ENCODE assay signal across 1 fruit fly cellular context in genomic region chr3L:9045318-9045717, dm6.
TF ChIP-seq lines count a peak whose summit lies in the region.

No protein-coding gene starts in this region.

TF ChIP-seq in whole organism, embryonic, 481 proteins besides CTCF, POLR2A, EP300 and RAD21 (continued from another document and continues in another):
- TF ChIP-seq CG6689 (GFP tag; IDR thresholded peaks at IDR 0.05; lab: Robert Waterston, UW) (peak; percentile 83), lab (GFP tag; optimal IDR thresholded peaks at IDR 0.05; lab: Kevin White, UChicago) (peak; percentile 64), ATbp (GFP tag; optimal IDR thresholded peaks at IDR 0.05; lab: Kevin White, UChicago) (peak; percentile 38), NK7.1 (GFP tag; optimal IDR thresholded peaks at IDR 0.05; lab: Kevin White, UChicago) (peak; percentile 15), Asciz (GFP tag; optimal IDR thresholded peaks at IDR 0.05; lab: Kevin White, UChicago) (peak; percentile 51), vfl (GFP tag; optimal IDR thresholded peaks at IDR 0.05; lab: Kevin White, UChicago) (no peak), B-H2 (GFP tag; optimal IDR thresholded peaks at IDR 0.05; lab: Kevin White, UChicago) (no peak), CG11695 (GFP tag; IDR thresholded peaks at IDR 0.05; lab: Robert Waterston, UW) (peak; percentile 82), Mes4 (GFP tag; optimal IDR thresholded peaks at IDR 0.05; lab: Kevin White, UChicago) (peak; percentile 6), klu (GFP tag; IDR thresholded peaks at IDR 0.05; lab: Robert Waterston, UW) (peak; percentile 44; the same call in 1 of the 2 replicates), CG9876 (GFP tag; optimal IDR thresholded peaks at IDR 0.05; lab: Kevin White, UChicago) (peak; percentile 23), NfI (GFP tag; optimal IDR thresholded peaks at IDR 0.05; lab: Kevin White, UChicago) (peak; percentile 2), Ets97D (GFP tag; optimal IDR thresholded peaks at IDR 0.05; lab: Kevin White, UChicago) (peak; percentile 15), CG9437 (GFP tag; optimal IDR thresholded peaks at IDR 0.05; lab: Kevin White, UChicago) (peak; percentile 10), CG12391 (tag; optimal IDR thresholded peaks at IDR 0.05; lab: Kevin White, UChicago) (peak; percentile 53), Mad (GFP tag; optimal IDR thresholded peaks at IDR 0.05; lab: Kevin White, UChicago) (peak; percentile 14), Ada2b (GFP tag; IDR thresholded peaks at IDR 0.05; lab: Robert Waterston, UW) (peak; percentile 81), chif (GFP tag; optimal IDR thresholded peaks at IDR 0.05; lab: Kevin White, UChicago) (peak; percentile 41 to 75), eyg (GFP tag; optimal IDR thresholded peaks at IDR 0.05; lab: Kevin White, UChicago) (peak; percentile 60), dmrt99B (tag; optimal IDR thresholded peaks at IDR 0.05; lab: Kevin White, UChicago) (peak; percentile 82), Aef1 (GFP tag; IDR thresholded peaks at IDR 0.05; lab: Robert Waterston, UW) (peak; percentile 48; the same call in 1 of the 3 replicates), ftz-f1 (GFP tag; optimal IDR thresholded peaks at IDR 0.05; lab: Kevin White, UChicago) (no peak), Bteb2 (GFP tag; optimal IDR thresholded peaks at IDR 0.05; lab: Kevin White, UChicago) (no peak), Jarid2 (GFP tag; optimal IDR thresholded peaks at IDR 0.05; lab: Kevin White, UChicago) (peak; percentile 19), gem (tag; optimal IDR thresholded peaks at IDR 0.05; lab: Kevin White, UChicago) (peak; percentile 67), Atf3 (GFP tag; optimal IDR thresholded peaks at IDR 0.05; lab: Kevin White, UChicago) (peak; percentile 42), CG3281 (GFP tag; optimal IDR thresholded peaks at IDR 0.05; lab: Kevin White, UChicago) (peak; percentile 33), btn (GFP tag; optimal IDR thresholded peaks at IDR 0.05; lab: Kevin White, UChicago) (peak; percentile 67), MBD-R2 (GFP tag; IDR thresholded peaks at IDR 0.05; lab: Robert Waterston, UW) (peak; percentile 19; the same call in 1 of the 2 replicates), CG10565 (GFP tag; optimal IDR thresholded peaks at IDR 0.05; lab: Kevin White, UChicago) (no peak), Neu2 (GFP tag; optimal IDR thresholded peaks at IDR 0.05; lab: Kevin White, UChicago; ENCODE audit: borderline replicate concordance) (peak; percentile 33), fd3F (GFP tag; optimal IDR thresholded peaks at IDR 0.05; lab: Kevin White, UChicago) (no peak), CG18599 (GFP tag; optimal IDR thresholded peaks at IDR 0.05; lab: Kevin White, UChicago) (peak; percentile 75), CG12219 (GFP tag; optimal IDR thresholded peaks at IDR 0.05; lab: Kevin White, UChicago) (peak; percentile 22), Blimp-1 (GFP tag; optimal IDR thresholded peaks at IDR 0.05; lab: Kevin White, UChicago) (peak; percentile 77), da (GFP tag; optimal IDR thresholded peaks at IDR 0.05; lab: Kevin White, UChicago) (no peak), CG16863 (GFP tag; optimal IDR thresholded peaks at IDR 0.05; lab: Kevin White, UChicago) (peak; percentile 7), HLHmδ (GFP tag; optimal IDR thresholded peaks at IDR 0.05; lab: Kevin White, UChicago) (no peak), Hr51 (GFP tag; optimal IDR thresholded peaks at IDR 0.05; lab: Kevin White, UChicago) (no peak), CG15514 (GFP tag; optimal IDR thresholded peaks at IDR 0.05; lab: Kevin White, UChicago) (peak; percentile 22), bab2 (GFP tag; optimal IDR thresholded peaks at IDR 0.05; lab: Kevin White, UChicago) (peak; percentile 68), CG31224 (GFP tag; IDR thresholded peaks at IDR 0.05; lab: Robert Waterston, UW) (peak; percentile 54; the same call in 1 of the 2 replicates), odd (GFP tag; optimal IDR thresholded peaks at IDR 0.05; lab: Kevin White, UChicago) (no peak), BtbVII (GFP tag; optimal IDR thresholded peaks at IDR 0.05; lab: Kevin White, UChicago) (peak; percentile 11), ERR (GFP tag; optimal IDR thresholded peaks at IDR 0.05; lab: Kevin White, UChicago) (no peak), Opbp (GFP tag; IDR thresholded peaks at IDR 0.05; lab: Robert Waterston, UW; ENCODE audit: partially characterized antibody) (no peak), CG4820 (GFP tag; optimal IDR thresholded peaks at IDR 0.05; lab: Kevin White, UChicago) (peak; percentile 68), Myb (GFP tag; optimal IDR thresholded peaks at IDR 0.05; lab: Kevin White, UChicago) (peak; percentile 10), Antp (GFP tag; optimal IDR thresholded peaks at IDR 0.05; lab: Kevin White, UChicago) (peak; percentile 63), sr (GFP tag; IDR thresholded peaks at IDR 0.05; lab: Robert Waterston, UW) (peak; percentile 48; the same call in 1 of the 3 replicates), Awh (GFP tag; IDR thresholded peaks at IDR 0.05; lab: Robert Waterston, UW) (peak; percentile 59; the same call in 1 of the 2 replicates), CG17912 (GFP tag; optimal IDR thresholded peaks at IDR 0.05; lab: Kevin White, UChicago) (no peak), caup (GFP tag; optimal IDR thresholded peaks at IDR 0.05; lab: Kevin White, UChicago; ENCODE audit: severe bottlenecking) (peak; percentile 34), CG1233 (GFP tag; optimal IDR thresholded peaks at IDR 0.05; lab: Kevin White, UChicago) (peak; percentile 62), CG9215 (GFP tag; IDR thresholded peaks at IDR 0.05; lab: Robert Waterston, UW) (peak; percentile 27; the same call in 1 of the 2 replicates), CG11093 (GFP tag; IDR thresholded peaks at IDR 0.05; lab: Robert Waterston, UW) (peak; percentile 63; the same call in 2 of the 3 replicates), C15 (GFP tag; IDR thresholded peaks at IDR 0.05; lab: Robert Waterston, UW) (no peak), pan (optimal IDR thresholded peaks at IDR 0.05; lab: Kevin White, UChicago) (no peak), pan (GFP tag; optimal IDR thresholded peaks at IDR 0.05 in 1 of 2, IDR thresholded peaks at IDR 0.05 in 1 of 2) (peak in 1 of 2 experiments; percentile 80), CG4707 (GFP tag; optimal IDR thresholded peaks at IDR 0.05; lab: Kevin White, UChicago) (no peak), Eip74EF (GFP tag; optimal IDR thresholded peaks at IDR 0.05; lab: Kevin White, UChicago) (peak in 1 of 2 experiments; percentile 50), CG10654 (GFP tag; optimal IDR thresholded peaks at IDR 0.05; lab: Kevin White, UChicago) (peak; percentile 36), CkIIα-i1 (GFP tag; IDR thresholded peaks at IDR 0.05; lab: Robert Waterston, UW) (no peak), CG6254 (GFP tag; optimal IDR thresholded peaks at IDR 0.05; lab: Kevin White, UChicago) (peak; percentile 67), Nf-YC (tag; optimal IDR thresholded peaks at IDR 0.05; lab: Kevin White, UChicago) (peak; percentile 33), CG11085 (GFP tag; IDR thresholded peaks at IDR 0.05; lab: Robert Waterston, UW) (no peak), crc (GFP tag; optimal IDR thresholded peaks at IDR 0.05; lab: Kevin White, UChicago) (peak; percentile 0), CG14014 (GFP tag; IDR thresholded peaks at IDR 0.05; lab: Robert Waterston, UW) (peak; percentile 53), eve (GFP tag; optimal IDR thresholded peaks at IDR 0.05; lab: Kevin White, UChicago) (peak in 1 of 2 experiments; percentile 59), lbe (GFP tag; optimal IDR thresholded peaks at IDR 0.05; lab: Kevin White, UChicago) (peak; percentile 47), Ptx1 (GFP tag; IDR thresholded peaks at IDR 0.05; lab: Robert Waterston, UW) (peak; percentile 80), CG2875 (GFP tag; optimal IDR thresholded peaks at IDR 0.05; lab: Kevin White, UChicago) (no peak), CG4424 (GFP tag; optimal IDR thresholded peaks at IDR 0.05; lab: Kevin White, UChicago) (peak; percentile 68), wdn (GFP tag; IDR thresholded peaks at IDR 0.05; lab: Robert Waterston, UW) (no peak), otp (GFP tag; IDR thresholded peaks at IDR 0.05; lab: Robert Waterston, UW) (peak; percentile 78), gsb-n (tag; optimal IDR thresholded peaks at IDR 0.05; lab: Kevin White, UChicago) (peak; percentile 24), CG14965 (GFP tag; optimal IDR thresholded peaks at IDR 0.05; lab: Kevin White, UChicago; ENCODE audit: borderline replicate concordance) (peak; percentile 10), CG30431 (GFP tag; optimal IDR thresholded peaks at IDR 0.05; lab: Kevin White, UChicago) (peak; percentile 3), sens-2 (GFP tag; IDR thresholded peaks at IDR 0.05; lab: Robert Waterston, UW) (peak; percentile 70), inv (GFP tag; IDR thresholded peaks at IDR 0.05; lab: Robert Waterston, UW; ENCODE audit: partially characterized antibody) (no peak), CG17361 (GFP tag; IDR thresholded peaks at IDR 0.05; lab: Robert Waterston, UW) (peak; percentile 79), Nf-YA (GFP tag; IDR thresholded peaks at IDR 0.05; lab: Robert Waterston, UW) (peak; percentile 60), CG10267 (tag; optimal IDR thresholded peaks at IDR 0.05; lab: Kevin White, UChicago) (peak; percentile 69), CG32532 (GFP tag; IDR thresholded peaks at IDR 0.05; lab: Robert Waterston, UW) (peak; percentile 52), CG2120 (GFP tag; optimal IDR thresholded peaks at IDR 0.05; lab: Kevin White, UChicago) (peak; percentile 11), Vsx1 (GFP tag; optimal IDR thresholded peaks at IDR 0.05; lab: Kevin White, UChicago) (no peak), CG4854 (GFP tag; optimal IDR thresholded peaks at IDR 0.05; lab: Kevin White, UChicago) (peak; percentile 30), Pdp1 (GFP tag; optimal IDR thresholded peaks at IDR 0.05; lab: Kevin White, UChicago) (peak; percentile 59 to 75), Meics (GFP tag; optimal IDR thresholded peaks at IDR 0.05; lab: Kevin White, UChicago) (peak; percentile 45), ab (GFP tag; optimal IDR thresholded peaks at IDR 0.05; lab: Kevin White, UChicago) (no peak), onecut (GFP tag; IDR thresholded peaks at IDR 0.05; lab: Robert Waterston, UW) (peak; percentile 50), bigmax (GFP tag; optimal IDR thresholded peaks at IDR 0.05; lab: Kevin White, UChicago) (no peak), CG17385 (GFP tag; optimal IDR thresholded peaks at IDR 0.05; lab: Kevin White, UChicago) (peak; percentile 40), CG5180 (GFP tag; optimal IDR thresholded peaks at IDR 0.05; lab: Kevin White, UChicago) (peak; percentile 40), CG3726 (GFP tag; IDR thresholded peaks at IDR 0.05; lab: Robert Waterston, UW) (peak; percentile 58; the same call in 1 of the 3 replicates), HmgD (GFP tag; optimal IDR thresholded peaks at IDR 0.05; lab: Kevin White, UChicago) (no peak), dmrt11E (tag; optimal IDR thresholded peaks at IDR 0.05; lab: Kevin White, UChicago) (peak; percentile 65), Elba2 (GFP tag; optimal IDR thresholded peaks at IDR 0.05; lab: Kevin White, UChicago) (no peak), pfk (GFP tag; optimal IDR thresholded peaks at IDR 0.05; lab: Kevin White, UChicago) (no peak), sna (GFP tag; IDR thresholded peaks at IDR 0.05; lab: Robert Waterston, UW; ENCODE audit: partially characterized antibody) (no peak), CG18476 (GFP tag; optimal IDR thresholded peaks at IDR 0.05; lab: Kevin White, UChicago) (peak; percentile 24), CG31388 (GFP tag; optimal IDR thresholded peaks at IDR 0.05; lab: Kevin White, UChicago) (no peak), CG9609 (GFP tag; optimal IDR thresholded peaks at IDR 0.05; lab: Kevin White, UChicago) (peak; percentile 36), wor (GFP tag; IDR thresholded peaks at IDR 0.05; lab: Robert Waterston, UW) (peak; percentile 65), Sry-δ (GFP tag; optimal IDR thresholded peaks at IDR 0.05; lab: Kevin White, UChicago) (peak; percentile 26), stc (GFP tag; IDR thresholded peaks at IDR 0.05; lab: Robert Waterston, UW) (0 out of 2 replicates have a peak, but pooled peaks have one; percentile 14), CG33213 (GFP tag; optimal IDR thresholded peaks at IDR 0.05; lab: Kevin White, UChicago) (peak; percentile 39), p53 (GFP tag; optimal IDR thresholded peaks at IDR 0.05; lab: Kevin White, UChicago) (no peak), esg (GFP tag; conservative IDR thresholded peaks at IDR 0.05; lab: Robert Waterston, UW) (peak; percentile 67), CG7839 (tag; optimal IDR thresholded peaks at IDR 0.05; lab: Kevin White, UChicago) (peak; percentile 68), hkb (optimal IDR thresholded peaks at IDR 0.05; lab: Kevin White, UChicago) (no peak), hkb (GFP tag; IDR thresholded peaks at IDR 0.05; lab: Robert Waterston, UW) (peak; percentile 90), CG6765 (GFP tag; optimal IDR thresholded peaks at IDR 0.05; lab: Kevin White, UChicago) (peak; percentile 18), maf-S (GFP tag; optimal IDR thresholded peaks at IDR 0.05; lab: Kevin White, UChicago) (no peak), nmo (GFP tag; optimal IDR thresholded peaks at IDR 0.05; lab: Kevin White, UChicago) (peak; percentile 49), ken (GFP tag; IDR thresholded peaks at IDR 0.05; lab: Robert Waterston, UW) (peak; percentile 71), dpn (GFP tag; optimal IDR thresholded peaks at IDR 0.05; lab: Kevin White, UChicago) (peak; percentile 21 to 61), Hsf (GFP tag; optimal IDR thresholded peaks at IDR 0.05; lab: Kevin White, UChicago) (peak; percentile 54), gt (GFP tag; IDR thresholded peaks at IDR 0.05; lab: Robert Waterston, UW) (peak; percentile 64; the same call in 1 of the 2 replicates), bowl (GFP tag; IDR thresholded peaks at IDR 0.05; lab: Robert Waterston, UW) (no peak), ara (GFP tag; IDR thresholded peaks at IDR 0.05; lab: Robert Waterston, UW) (peak; percentile 61; the same call in 1 of the 2 replicates), CG8944 (GFP tag; optimal IDR thresholded peaks at IDR 0.05; lab: Kevin White, UChicago) (peak; percentile 0), toy (GFP tag; IDR thresholded peaks at IDR 0.05; lab: Robert Waterston, UW) (no peak), croc (GFP tag; conservative IDR thresholded peaks at IDR 0.05; lab: Robert Waterston, UW) (peak; percentile 55; the same call in 2 of the 3 replicates), bsh (GFP tag; optimal IDR thresholded peaks at IDR 0.05; lab: Kevin White, UChicago) (peak in 1 of 2 experiments; percentile 50), CG6791 (GFP tag; IDR thresholded peaks at IDR 0.05; lab: Robert Waterston, UW; ENCODE audit: partially characterized antibody) (no peak), CG4730 (GFP tag; IDR thresholded peaks at IDR 0.05; lab: Robert Waterston, UW) (peak; percentile 75), tx (GFP tag; optimal IDR thresholded peaks at IDR 0.05; lab: Kevin White, UChicago) (no peak), CG1792 (GFP tag; optimal IDR thresholded peaks at IDR 0.05; lab: Kevin White, UChicago) (peak; percentile 62), seq (GFP tag; IDR thresholded peaks at IDR 0.05; lab: Robert Waterston, UW) (peak; percentile 77)
